Fruit fly (Drosophila melanogaster): Measurements from ENCODE around the gene CG1265.

The CG1265 gene

dm6 chr3L:4272167-4272773 lies 17.7 kb downstream of the CG1265 start (continued):
- TF ChIP-seq Kr (GFP tag; optimal IDR thresholded peaks at IDR 0.05) (peak; percentile 45), Asciz (GFP tag; optimal IDR thresholded peaks at IDR 0.05) (no peak), CG43689 (GFP tag; IDR thresholded peaks at IDR 0.05) (no peak), CG17912 (GFP tag; optimal IDR thresholded peaks at IDR 0.05) (no peak), CG7963 (GFP tag; IDR thresholded peaks at IDR 0.05; ENCODE audit: partially characterized antibody) (no peak), CG13624 (GFP tag; optimal IDR thresholded peaks at IDR 0.05) (no peak), CG2129 (GFP tag; IDR thresholded peaks at IDR 0.05; ENCODE audit: partially characterized antibody) (no peak), CG6272 (GFP tag; IDR thresholded peaks at IDR 0.05) (no peak), CG13894 (tag; optimal IDR thresholded peaks at IDR 0.05) (no peak), shn (GFP tag; optimal IDR thresholded peaks at IDR 0.05) (no peak), CG7271 (tag; optimal IDR thresholded peaks at IDR 0.05) (no peak), bab2 (GFP tag; optimal IDR thresholded peaks at IDR 0.05) (peak; percentile 13), CG8089 (GFP tag; optimal IDR thresholded peaks at IDR 0.05) (no peak), CG13123 (GFP tag; optimal IDR thresholded peaks at IDR 0.05) (no peak), Ets65A (GFP tag) (no peak), Lim3 (GFP tag; IDR thresholded peaks at IDR 0.05) (no peak), Abd-B (GFP tag; optimal IDR thresholded peaks at IDR 0.05) (no peak), Atf6 (GFP tag; IDR thresholded peaks at IDR 0.05) (no peak), dan (GFP tag; IDR thresholded peaks at IDR 0.05) (no peak), CG4360 (GFP tag; IDR thresholded peaks at IDR 0.05) (no peak), ewg (GFP tag; optimal IDR thresholded peaks at IDR 0.05) (no peak), CG17359 (tag; optimal IDR thresholded peaks at IDR 0.05) (peak; percentile 18), corto (GFP tag; optimal IDR thresholded peaks at IDR 0.05) (no peak), CG10366 (GFP tag; IDR thresholded peaks at IDR 0.05) (no peak), Hr3 (GFP tag; optimal IDR thresholded peaks at IDR 0.05) (no peak), Nf-YB (GFP tag; optimal IDR thresholded peaks at IDR 0.05) (peak; percentile 18), Hand (GFP tag; optimal IDR thresholded peaks at IDR 0.05) (no peak), caup (GFP tag; optimal IDR thresholded peaks at IDR 0.05; ENCODE audit: severe bottlenecking) (no peak), grau (tag; optimal IDR thresholded peaks at IDR 0.05) (no peak)

dm6 chr3L:4277796-4278195 lies 23.2 kb downstream of the CG1265 start, which contains the start of gene Ctl1:
Ctl1 (plus strand) TSS chr3L:4277962.
- TF ChIP-seq CG10267 (tag; optimal IDR thresholded peaks at IDR 0.05) = peak; percentile 26
- peak; percentile 95 for TF ChIP-seq E2f2 (GFP tag; IDR thresholded peaks at IDR 0.05)
- TF ChIP-seq Myb (GFP tag; optimal IDR thresholded peaks at IDR 0.05) = peak; percentile 35
- TF ChIP-seq MBD-R2 (GFP tag; IDR thresholded peaks at IDR 0.05) = peak; percentile 43; the same call in 1 of the 2 replicates
- TF ChIP-seq CG4617 (GFP tag; optimal IDR thresholded peaks at IDR 0.05; ENCODE audit: borderline replicate concordance) = peak; percentile 43
- no peak for TF ChIP-seq CG42726 (GFP tag; IDR thresholded peaks at IDR 0.05; ENCODE audit: partially characterized antibody)
- peak; percentile 13 for TF ChIP-seq CG12659 (GFP tag; optimal IDR thresholded peaks at IDR 0.05)
- no peak for TF ChIP-seq CG5953 (GFP tag; IDR thresholded peaks at IDR 0.05)
- peak; percentile 51 for TF ChIP-seq CG15514 (GFP tag; optimal IDR thresholded peaks at IDR 0.05)
- TF ChIP-seq gfzf (GFP tag; optimal IDR thresholded peaks at IDR 0.05) = peak; percentile 88
- peak; percentile 31 for TF ChIP-seq HmgZ (tag; optimal IDR thresholded peaks at IDR 0.05)
- TF ChIP-seq slou (GFP tag; optimal IDR thresholded peaks at IDR 0.05) = no peak
- no peak for TF ChIP-seq CG10209 (GFP tag; optimal IDR thresholded peaks at IDR 0.05)
- peak; percentile 11 for TF ChIP-seq CG2116 (GFP tag; optimal IDR thresholded peaks at IDR 0.05)
- peak; percentile 43 for TF ChIP-seq stwl (tag; optimal IDR thresholded peaks at IDR 0.05)
- peak; percentile 62 for TF ChIP-seq pzg (GFP tag; optimal IDR thresholded peaks at IDR 0.05)
- no peak for TF ChIP-seq CG18619 (GFP tag; optimal IDR thresholded peaks at IDR 0.05)
- peak; percentile 16 for TF ChIP-seq CG8281 (tag; optimal IDR thresholded peaks at IDR 0.05)
- TF ChIP-seq kah (GFP tag; optimal IDR thresholded peaks at IDR 0.05) = peak; percentile 88
- peak; percentile 42 for TF ChIP-seq trem (tag; optimal IDR thresholded peaks at IDR 0.05)
- no peak for TF ChIP-seq peb (GFP tag; IDR thresholded peaks at IDR 0.05)
- TF ChIP-seq sens (GFP tag) = peak; percentile 84
